Worm (Caenorhabditis elegans): ENCODE results near the gene sna-2.

Gene sna-2

DNA sequence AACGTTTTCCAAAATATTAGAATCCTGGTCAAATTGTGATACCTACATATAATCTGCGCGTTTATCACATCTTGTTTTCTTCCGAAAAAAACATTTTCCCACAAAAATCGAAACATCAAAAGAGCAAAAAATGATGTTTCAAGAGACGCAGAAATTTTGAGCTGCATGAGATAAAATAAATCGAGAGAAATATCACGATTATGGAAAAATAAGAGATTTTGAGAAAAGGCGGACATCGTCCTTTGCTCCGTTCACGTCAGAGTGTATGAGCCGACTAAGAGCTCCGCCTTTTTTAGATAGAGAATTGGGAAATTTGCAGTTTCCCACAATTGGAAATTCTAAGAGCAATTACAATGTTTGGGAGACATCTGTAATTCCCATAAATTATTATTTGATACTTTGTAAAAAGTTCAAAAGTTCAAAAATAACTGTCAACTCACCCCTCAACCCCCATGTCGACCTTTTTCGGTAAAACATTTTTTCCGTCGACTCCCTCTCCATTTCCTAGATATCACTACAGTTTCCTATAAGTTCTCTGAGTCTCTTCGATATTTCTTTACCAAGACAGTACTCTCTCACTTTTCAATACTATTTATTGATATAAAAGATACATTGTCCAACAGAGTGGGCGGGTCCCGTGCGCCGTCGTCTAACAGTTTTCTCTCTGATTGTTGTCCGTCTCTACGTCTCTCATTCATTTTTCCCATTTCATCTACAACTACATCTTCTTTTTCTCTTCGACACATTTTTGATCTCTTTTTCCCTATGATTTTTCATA, 20.6 kb downstream of the sna-2 start:
- TF ChIP-seq M03D4.4 (tag; optimal IDR thresholded peaks at IDR 0.05): no peak
- TF ChIP-seq lin-32 (GFP tag; optimal IDR thresholded peaks at IDR 0.05): no peak
- TF ChIP-seq flh-1 (GFP tag; optimal IDR thresholded peaks at IDR 0.05): no peak
- no peak for TF ChIP-seq zip-8 (tag; optimal IDR thresholded peaks at IDR 0.05)
- TF ChIP-seq ceh-39 (tag; optimal IDR thresholded peaks at IDR 0.05): no peak
- TF ChIP-seq nhr-12 (tag; optimal IDR thresholded peaks at IDR 0.05): no peak
- TF ChIP-seq ztf-11 (tag; optimal IDR thresholded peaks at IDR 0.05): no peak
- no peak for TF ChIP-seq cnd-1 (tag; optimal IDR thresholded peaks at IDR 0.05)
- no peak for TF ChIP-seq drap-1 (GFP tag; optimal IDR thresholded peaks at IDR 0.05)
- TF ChIP-seq nhr-28 (tag; optimal IDR thresholded peaks at IDR 0.05): no peak
- TF ChIP-seq nhr-237 (tag; optimal IDR thresholded peaks at IDR 0.05): no peak
- no peak for TF ChIP-seq blmp-1 (tag; optimal IDR thresholded peaks at IDR 0.05)
- no peak for TF ChIP-seq pha-4 (tag; optimal IDR thresholded peaks at IDR 0.05)
- TF ChIP-seq lsy-2 (tag; optimal IDR thresholded peaks at IDR 0.05): no peak
- TF ChIP-seq lin-13 (tag; optimal IDR thresholded peaks at IDR 0.05): no peak
- no peak for TF ChIP-seq bed-3 (GFP tag; optimal IDR thresholded peaks at IDR 0.05)

DNA sequence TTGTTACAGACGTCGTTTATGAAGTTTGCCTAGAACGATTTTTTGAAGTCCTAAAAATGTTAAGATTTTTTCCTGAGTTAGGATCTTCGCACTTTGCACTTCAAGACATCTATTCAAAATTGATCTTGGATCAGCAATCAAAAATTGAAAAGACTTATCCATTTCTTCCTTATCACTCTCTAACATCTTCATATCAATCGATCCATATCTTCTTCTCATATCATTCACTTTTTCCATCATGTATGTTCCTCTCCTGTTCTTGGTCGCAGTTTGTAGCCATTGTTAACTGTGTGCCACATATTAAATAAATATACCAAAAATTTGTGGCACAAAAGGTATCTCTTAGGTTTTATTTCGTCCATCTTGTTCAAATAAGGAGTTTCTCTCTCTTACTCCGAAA, 21.7 kb downstream of the sna-2 start:
- no peak for TF ChIP-seq nhr-12 (tag; optimal IDR thresholded peaks at IDR 0.05)
- TF ChIP-seq lin-32 (GFP tag; optimal IDR thresholded peaks at IDR 0.05): no peak
- no peak for TF ChIP-seq ceh-39 (tag; optimal IDR thresholded peaks at IDR 0.05)
- no peak for TF ChIP-seq ceh-83 (GFP tag; optimal IDR thresholded peaks at IDR 0.05)
- TF ChIP-seq mls-2 (tag; optimal IDR thresholded peaks at IDR 0.05): no peak
- no peak for TF ChIP-seq ztf-11 (tag; optimal IDR thresholded peaks at IDR 0.05)
- TF ChIP-seq bed-3 (GFP tag; optimal IDR thresholded peaks at IDR 0.05): no peak
- no peak for TF ChIP-seq sem-2 (GFP tag; optimal IDR thresholded peaks at IDR 0.05)
- TF ChIP-seq mep-1 (tag; optimal IDR thresholded peaks at IDR 0.05): no peak
- TF ChIP-seq sptf-1 (tag; optimal IDR thresholded peaks at IDR 0.05): no peak
- no peak for TF ChIP-seq lsy-2 (tag; optimal IDR thresholded peaks at IDR 0.05)
- TF ChIP-seq pha-4 (tag; optimal IDR thresholded peaks at IDR 0.05): no peak
- no peak for TF ChIP-seq blmp-1 (tag; optimal IDR thresholded peaks at IDR 0.05)
- TF ChIP-seq ceh-43 (GFP tag; optimal IDR thresholded peaks at IDR 0.05): no peak
- no peak for TF ChIP-seq drap-1 (GFP tag; optimal IDR thresholded peaks at IDR 0.05)
- no peak for TF ChIP-seq nhr-28 (tag; optimal IDR thresholded peaks at IDR 0.05)
- no peak for TF ChIP-seq nhr-76 (tag; optimal IDR thresholded peaks at IDR 0.05)
- TF ChIP-seq ces-1 (GFP tag; optimal IDR thresholded peaks at IDR 0.05): no peak
- no peak for TF ChIP-seq M03D4.4 (tag; optimal IDR thresholded peaks at IDR 0.05)

DNA sequence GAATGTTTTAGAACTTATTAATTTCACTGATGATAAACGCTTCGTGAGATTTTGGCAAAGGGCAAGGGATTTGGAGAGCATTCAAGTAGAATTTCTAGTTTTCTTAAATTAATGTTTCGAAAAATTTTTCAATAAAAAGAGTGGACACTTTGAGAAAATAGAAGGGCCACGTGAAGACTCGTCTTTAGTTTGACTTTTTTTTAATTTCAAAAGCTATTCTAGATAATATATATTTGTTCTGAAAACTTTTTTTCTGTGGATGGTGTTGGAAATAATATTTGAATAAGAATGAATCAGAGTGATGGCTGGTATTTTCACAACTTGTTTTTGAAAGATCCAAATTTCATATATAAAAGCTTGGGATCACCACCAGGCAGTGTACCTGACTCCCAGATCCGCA, 29.1 kb downstream of the sna-2 start, which contains the start of gene C28D4.8:
Gene C28D4.8 (minus strand): TSS at position 101 of the 400 bp plus-strand sequence.
- TF ChIP-seq sem-2 (GFP tag; optimal IDR thresholded peaks at IDR 0.05) (no peak), ztf-11 (tag; optimal IDR thresholded peaks at IDR 0.05) (no peak), zip-8 (tag; optimal IDR thresholded peaks at IDR 0.05) (no peak), unc-62 (GFP tag; optimal IDR thresholded peaks at IDR 0.05) (no peak), unc-120 (tag; optimal IDR thresholded peaks at IDR 0.05; ENCODE audit: poor library complexity, severe bottlenecking) (no peak), elt-1 (tag; optimal IDR thresholded peaks at IDR 0.05; ENCODE audit: borderline replicate concordance, insufficient read depth) (no peak), ceh-43 (GFP tag; optimal IDR thresholded peaks at IDR 0.05) (no peak), M03D4.4 (tag; optimal IDR thresholded peaks at IDR 0.05) (no peak), nhr-2 (tag; optimal IDR thresholded peaks at IDR 0.05) (no peak), drap-1 (GFP tag; optimal IDR thresholded peaks at IDR 0.05) (no peak), lin-32 (GFP tag; optimal IDR thresholded peaks at IDR 0.05) (no peak), bed-3 (GFP tag; optimal IDR thresholded peaks at IDR 0.05) (no peak), nhr-12 (tag; optimal IDR thresholded peaks at IDR 0.05) (no peak), nhr-237 (tag; optimal IDR thresholded peaks at IDR 0.05) (no peak), mls-2 (tag; optimal IDR thresholded peaks at IDR 0.05) (no peak), mep-1 (tag; optimal IDR thresholded peaks at IDR 0.05) (no peak)

DNA sequence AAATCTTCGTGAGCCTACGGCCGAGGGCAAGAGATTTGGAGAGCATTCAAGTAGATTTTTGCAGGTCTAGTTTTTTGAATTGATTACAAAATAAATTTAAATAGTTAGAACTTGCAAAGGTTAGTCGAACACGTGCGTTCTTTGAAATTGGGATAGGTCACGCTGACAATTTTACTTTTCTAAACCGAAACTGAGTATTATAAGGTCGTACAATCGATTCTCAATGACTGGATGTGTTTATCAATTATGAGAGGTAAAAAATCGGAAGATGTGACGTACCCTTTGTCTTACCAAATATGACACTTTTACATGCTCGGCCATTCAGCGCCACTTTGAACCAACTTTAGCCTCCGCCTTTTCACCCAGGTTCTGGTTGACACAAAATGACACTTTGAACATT, 30.7 kb downstream of the sna-2 start, which contains the start of gene C28D4.5:
Gene C28D4.5 (minus strand): TSS at position 101 of the 400 bp plus-strand sequence.
- TF ChIP-seq snpc-4 (tag; optimal IDR thresholded peaks at IDR 0.05) (no peak), ces-1 (GFP tag; optimal IDR thresholded peaks at IDR 0.05) (no peak), drap-1 (GFP tag; optimal IDR thresholded peaks at IDR 0.05) (no peak), zip-8 (tag; optimal IDR thresholded peaks at IDR 0.05) (no peak), tbx-8 (GFP tag; optimal IDR thresholded peaks at IDR 0.05) (no peak), cnd-1 (tag; optimal IDR thresholded peaks at IDR 0.05) (no peak), unc-39 (tag; optimal IDR thresholded peaks at IDR 0.05) (no peak)
